Worm (Caenorhabditis elegans) whole organism, mixed stage, embryonic: ENCODE data around the gene ugt-19.

Experiments used
- M03D4.4 ChIP-seq: sonication (generic microtip); optimal IDR thresholded peaks from 2 replicates; lab custom pipeline; 2017; ENCODE audit warnings: mild to moderate bottlenecking, missing genetic modification characterization, missing compliant biosample characterization
- bed-3 ChIP-seq: fragments of 200-800 bp; sonication (Bioruptor generic); optimal IDR thresholded peaks from 3 replicates; lab custom pipeline; 2018; ENCODE audit warnings: mild to moderate bottlenecking, missing genetic modification characterization, moderate library complexity, missing compliant biosample characterization
- blmp-1 ChIP-seq: fragments of 150-350 bp; optimal IDR thresholded peaks from 2 replicates; lab custom pipeline; 2014; ENCODE audit warnings: missing biosample characterization, missing genetic modification characterization
- ceh-39 ChIP-seq: fragments of 150-350 bp; optimal IDR thresholded peaks from 2 replicates; lab custom pipeline; 2014; ENCODE audit warnings: missing biosample characterization, missing genetic modification characterization
- ceh-43 ChIP-seq: fragments of 200-800 bp; sonication (Bioruptor generic); optimal IDR thresholded peaks from 2 replicates; lab custom pipeline; 2018; ENCODE audit warnings: mild to moderate bottlenecking, missing genetic modification characterization, moderate library complexity, missing compliant biosample characterization
- ceh-83 ChIP-seq: fragments of 200-800 bp; sonication (Bioruptor generic); optimal IDR thresholded peaks from 2 replicates; lab custom pipeline; 2018; ENCODE audit warnings: mild to moderate bottlenecking, missing genetic modification characterization, missing compliant biosample characterization
- ces-1 ChIP-seq: fragments of 150-350 bp; optimal IDR thresholded peaks from 2 replicates; lab custom pipeline; 2014; ENCODE audit warnings: missing biosample characterization, missing genetic modification reagents, missing genetic modification characterization
- cnd-1 ChIP-seq: fragments of 200-800 bp; sonication (Bioruptor generic); optimal IDR thresholded peaks from 2 replicates; lab custom pipeline; 2018; ENCODE audit warnings: mild to moderate bottlenecking, missing genetic modification characterization, missing compliant biosample characterization
- drap-1 ChIP-seq: fragments of 200-800 bp; sonication (Bioruptor generic); optimal IDR thresholded peaks from 3 replicates; lab custom pipeline; 2018; ENCODE audit warnings: mild to moderate bottlenecking, missing genetic modification characterization, missing compliant biosample characterization
- elt-1 ChIP-seq: sonication (generic microtip); optimal IDR thresholded peaks from 2 replicates; lab custom pipeline; 2017; ENCODE audit warnings: missing genetic modification characterization, mild to moderate bottlenecking, missing compliant biosample characterization, antibody characterized with exemption, moderate library complexity, borderline replicate concordance; ENCODE audit not compliant: insufficient read depth
- elt-3 ChIP-seq: fragments of 150-350 bp; optimal IDR thresholded peaks from 2 replicates; lab custom pipeline; 2014; ENCODE audit warnings: missing biosample characterization, missing genetic modification characterization
- flh-1 ChIP-seq: fragments of 200-800 bp; sonication (Bioruptor generic); optimal IDR thresholded peaks from 2 replicates; lab custom pipeline; 2018; ENCODE audit warnings: mild to moderate bottlenecking, missing genetic modification characterization, moderate library complexity, missing compliant biosample characterization
- ham-2 ChIP-seq: fragments of 200-800 bp; sonication (Bioruptor generic); optimal IDR thresholded peaks from 2 replicates; lab custom pipeline; 2018; ENCODE audit warnings: mild to moderate bottlenecking, missing genetic modification characterization, missing compliant biosample characterization
- hlh-1 ChIP-seq: fragments of 150-350 bp; optimal IDR thresholded peaks from 2 replicates; lab custom pipeline; 2014; ENCODE audit warnings: missing biosample characterization, missing genetic modification reagents, missing genetic modification characterization
- lin-13 ChIP-seq: fragments of 150-350 bp; optimal IDR thresholded peaks from 2 replicates; lab custom pipeline; 2014; ENCODE audit warnings: missing biosample characterization, missing genetic modification characterization
- lin-32 ChIP-seq: fragments of 200-800 bp; sonication (Bioruptor generic); optimal IDR thresholded peaks from 2 replicates; lab custom pipeline; 2018; ENCODE audit warnings: mild to moderate bottlenecking, missing genetic modification characterization, missing compliant biosample characterization
- lsy-2 ChIP-seq: fragments of 150-350 bp; optimal IDR thresholded peaks from 2 replicates; lab custom pipeline; 2014; ENCODE audit warnings: missing biosample characterization, missing genetic modification characterization
- mab-5 ChIP-seq: fragments of 150-350 bp; optimal IDR thresholded peaks from 2 replicates; lab custom pipeline; 2014; ENCODE audit warnings: missing biosample characterization, missing genetic modification characterization
- mep-1 ChIP-seq: fragments of 150-350 bp; optimal IDR thresholded peaks from 2 replicates; lab custom pipeline; 2017; ENCODE audit warnings: missing biosample characterization, missing genetic modification reagents, missing genetic modification characterization, inconsistent platforms
- mls-2 ChIP-seq: sonication (generic microtip); optimal IDR thresholded peaks from 2 replicates; lab custom pipeline; 2016; ENCODE audit warnings: mild to moderate bottlenecking, missing genetic modification characterization, moderate library complexity, missing compliant biosample characterization
- nhr-12 ChIP-seq: fragments of 150-350 bp; optimal IDR thresholded peaks from 2 replicates; lab custom pipeline; 2014; ENCODE audit warnings: missing biosample characterization, missing genetic modification characterization
- nhr-2 ChIP-seq: fragments of 150-350 bp; optimal IDR thresholded peaks from 2 replicates; lab custom pipeline; 2014; ENCODE audit warnings: missing biosample characterization, missing genetic modification characterization
- nhr-237 ChIP-seq: fragments of 150-350 bp; optimal IDR thresholded peaks from 2 replicates; lab custom pipeline; 2014; ENCODE audit warnings: missing biosample characterization, missing genetic modification characterization
- nhr-28 ChIP-seq: fragments of 150-350 bp; optimal IDR thresholded peaks from 2 replicates; lab custom pipeline; 2014; ENCODE audit warnings: missing biosample characterization, missing genetic modification characterization
- nhr-76 ChIP-seq: sonication (generic microtip); optimal IDR thresholded peaks from 2 replicates; lab custom pipeline; 2017; ENCODE audit warnings: missing biosample characterization, missing genetic modification characterization
- pha-4 ChIP-seq: fragments of 150-350 bp; optimal IDR thresholded peaks from 2 replicates; lab custom pipeline; 2018; ENCODE audit warnings: missing biosample characterization, missing genetic modification reagents, missing genetic modification characterization
- sem-2 ChIP-seq: fragments of 200-800 bp; sonication (Bioruptor generic); optimal IDR thresholded peaks from 2 replicates; lab custom pipeline; 2018; ENCODE audit warnings: mild to moderate bottlenecking, missing genetic modification characterization, missing compliant biosample characterization
- snpc-4 ChIP-seq: fragments of 150-350 bp; optimal IDR thresholded peaks from 2 replicates; lab custom pipeline; 2014; ENCODE audit warnings: missing biosample characterization, missing genetic modification characterization
- sptf-1 ChIP-seq: sonication (generic microtip); optimal IDR thresholded peaks from 2 replicates; lab custom pipeline; 2017; ENCODE audit warnings: mild to moderate bottlenecking, missing genetic modification characterization, moderate library complexity, missing compliant biosample characterization
- tbx-8 ChIP-seq: fragments of 200-800 bp; sonication (Bioruptor generic); optimal IDR thresholded peaks from 2 replicates; lab custom pipeline; 2018; ENCODE audit warnings: mild to moderate bottlenecking, missing genetic modification characterization, moderate library complexity, missing compliant biosample characterization
- unc-120 ChIP-seq: sonication (generic microtip); optimal IDR thresholded peaks from 2 replicates; lab custom pipeline; 2017; ENCODE audit warnings: missing genetic modification characterization, missing compliant biosample characterization; ENCODE audit not compliant: poor library complexity, severe bottlenecking
- unc-39 ChIP-seq: fragments of 150-350 bp; optimal IDR thresholded peaks from 2 replicates; lab custom pipeline; 2014; ENCODE audit warnings: missing biosample characterization, missing genetic modification characterization
- unc-62 ChIP-seq: fragments of 150-350 bp; optimal IDR thresholded peaks from 2 replicates; lab custom pipeline; 2014; ENCODE audit warnings: missing biosample characterization, missing genetic modification reagents, missing genetic modification characterization
- zip-8 ChIP-seq: fragments of 150-350 bp; optimal IDR thresholded peaks from 2 replicates; lab custom pipeline; 2014; ENCODE audit warnings: missing biosample characterization, missing genetic modification characterization
- ztf-11 ChIP-seq: fragments of 150-350 bp; optimal IDR thresholded peaks from 2 replicates; lab custom pipeline; 2014; ENCODE audit warnings: missing biosample characterization, missing genetic modification characterization

ugt-19 gene

DNA sequence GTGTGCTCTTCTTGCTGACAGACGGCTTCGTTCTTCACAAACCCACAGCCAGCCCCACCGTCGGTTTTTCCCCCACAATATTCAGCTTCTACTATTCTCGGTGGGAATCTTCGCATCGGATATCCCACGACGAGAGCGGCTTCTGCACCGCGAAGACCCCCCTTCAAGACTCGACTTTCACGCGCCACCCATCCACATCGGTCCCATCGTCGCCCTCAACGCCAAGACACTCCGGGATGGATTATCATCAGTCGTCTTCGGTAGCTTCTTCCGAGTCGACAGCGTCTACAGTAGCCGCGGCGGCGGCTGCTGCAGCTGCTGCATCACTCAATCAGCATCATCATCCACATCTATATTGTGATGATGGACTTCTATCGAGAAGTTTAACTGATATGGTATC, 24.7 kb upstream of the ugt-19 start:
- no peak for TF ChIP-seq nhr-237 (tag; lab: Kevin White, UChicago)
- no peak for TF ChIP-seq ces-1

DNA sequence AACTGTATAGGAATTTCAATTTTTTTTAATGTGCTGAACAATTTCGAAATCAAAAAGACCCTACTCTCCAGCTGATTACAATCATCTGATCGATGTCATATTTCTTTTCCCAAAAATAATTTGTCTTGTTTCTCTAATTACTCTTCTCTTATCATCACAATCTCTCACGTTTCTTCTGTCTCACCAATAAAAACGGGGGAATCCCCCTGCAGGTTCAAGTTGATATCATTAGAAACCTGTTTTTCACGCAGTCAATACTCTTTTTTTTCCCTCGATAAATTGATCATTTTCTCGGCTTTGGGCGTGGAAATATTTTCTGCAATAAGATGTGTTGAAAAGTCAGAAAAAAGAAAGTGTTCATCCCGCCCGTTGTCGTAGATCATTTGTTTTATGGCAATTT, 20.0 kb upstream of the ugt-19 start:
- TF ChIP-seq hlh-1 (tag; lab: Kevin White, UChicago) (no peak), mls-2 (tag; lab: Kevin White, UChicago) (no peak), sem-2 (GFP tag; lab: Kevin White, UChicago) (no peak), ceh-43 (no peak), nhr-12 (no peak), flh-1 (GFP tag; lab: Kevin White, UChicago) (no peak), elt-1 (tag; lab: Kevin White, UChicago) (no peak), pha-4 (tag; lab: Kevin White, UChicago) (no peak), sptf-1 (no peak), ceh-39 (tag; lab: Kevin White, UChicago) (no peak), bed-3 (no peak), nhr-76 (tag; lab: Kevin White, UChicago) (no peak), unc-39 (tag; lab: Kevin White, UChicago) (no peak), lin-32 (no peak), M03D4.4 (tag; lab: Kevin White, UChicago) (no peak), ham-2 (no peak)

DNA sequence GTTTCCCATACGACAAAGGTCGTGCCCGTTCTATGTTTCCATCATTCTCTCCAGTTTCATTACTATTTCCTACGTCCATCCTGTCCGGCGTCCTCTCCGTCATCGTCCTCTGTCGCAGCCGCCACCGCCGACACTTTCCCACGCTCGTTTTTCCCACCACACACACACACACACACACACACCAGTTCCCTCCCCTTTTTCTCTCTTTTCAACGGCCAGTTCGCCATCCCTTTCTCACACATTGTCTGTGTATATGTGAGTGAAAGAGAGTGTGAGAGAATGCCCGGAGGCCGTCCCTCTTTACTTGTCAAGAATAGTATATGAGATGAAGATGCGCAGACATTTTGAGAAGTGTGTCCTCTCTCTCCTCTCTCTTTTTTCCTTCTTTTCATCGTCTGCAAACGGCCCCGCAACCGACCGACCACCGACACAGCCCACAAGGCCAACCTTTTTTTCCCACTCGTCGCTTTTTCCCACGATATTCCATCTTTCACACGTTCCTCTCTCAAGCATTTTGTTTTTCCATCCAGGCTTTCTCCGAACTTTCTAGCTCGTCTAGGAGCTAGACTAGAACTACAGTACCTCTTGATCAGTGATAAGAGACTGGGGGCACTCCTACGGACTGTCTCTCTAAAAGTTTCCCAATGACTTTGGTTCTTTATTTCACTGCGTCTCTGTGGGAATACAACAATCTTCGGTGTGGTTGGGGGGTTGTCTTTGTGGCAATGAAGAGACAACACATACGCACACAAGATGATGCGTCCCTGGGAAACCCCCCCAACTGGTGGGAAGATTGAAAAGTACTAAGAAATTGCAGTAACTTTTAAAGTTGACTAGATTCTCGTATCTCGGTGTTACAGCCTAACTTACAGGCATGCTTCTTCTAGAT, 17.5 kb upstream of the ugt-19 start:
- TF ChIP-seq nhr-2 (tag; lab: Kevin White, UChicago): peak; percentile 69
- no peak for TF ChIP-seq ceh-83 (GFP tag; lab: Kevin White, UChicago)
- no peak for TF ChIP-seq lsy-2 (tag; lab: Kevin White, UChicago)
- TF ChIP-seq pha-4 (tag; lab: Kevin White, UChicago): no peak
- peak; percentile 37 for TF ChIP-seq blmp-1 (tag; lab: Kevin White, UChicago)
- TF ChIP-seq lin-32: no peak
- peak; percentile 77 for TF ChIP-seq unc-120 (tag; lab: Kevin White, UChicago)
- no peak for TF ChIP-seq bed-3
- peak; percentile 42 for TF ChIP-seq ces-1
- peak; percentile 59 for TF ChIP-seq drap-1
- no peak for TF ChIP-seq ceh-43
- no peak for TF ChIP-seq mab-5 (tag; lab: Kevin White, UChicago)
- TF ChIP-seq flh-1 (GFP tag; lab: Kevin White, UChicago): no peak
- TF ChIP-seq mep-1: peak; percentile 56
- TF ChIP-seq nhr-28 (tag; lab: Kevin White, UChicago): no peak
- TF ChIP-seq zip-8 (tag; lab: Kevin White, UChicago): no peak
- no peak for TF ChIP-seq ceh-39 (tag; lab: Kevin White, UChicago)
- no peak for TF ChIP-seq ham-2
- TF ChIP-seq hlh-1 (tag; lab: Kevin White, UChicago): peak; percentile 57
- TF ChIP-seq elt-1 (tag; lab: Kevin White, UChicago): peak; percentile 9
- no peak for TF ChIP-seq snpc-4
- TF ChIP-seq nhr-76 (tag; lab: Kevin White, UChicago): no peak
- TF ChIP-seq unc-39 (tag; lab: Kevin White, UChicago): no peak
- TF ChIP-seq ztf-11 (tag; lab: Kevin White, UChicago): no peak
- peak; percentile 40 for TF ChIP-seq cnd-1 (tag; lab: Kevin White, UChicago)
- peak; percentile 73 for TF ChIP-seq sptf-1
- no peak for TF ChIP-seq elt-3 (tag; lab: Kevin White, UChicago)
- no peak for TF ChIP-seq lin-13
- TF ChIP-seq unc-62 (GFP tag; lab: Kevin White, UChicago): peak; percentile 91
- peak; percentile 5 for TF ChIP-seq sem-2 (GFP tag; lab: Kevin White, UChicago)
- TF ChIP-seq tbx-8 (GFP tag; lab: Kevin White, UChicago): peak; percentile 69
- no peak for TF ChIP-seq nhr-12
- TF ChIP-seq M03D4.4 (tag; lab: Kevin White, UChicago): peak; percentile 66
- TF ChIP-seq mls-2 (tag; lab: Kevin White, UChicago): peak; percentile 52
- TF ChIP-seq nhr-237 (tag; lab: Kevin White, UChicago): peak; percentile 19
